Fruit fly (Drosophila melanogaster): ENCODE results near the gene wntD.
A peak's percentile ranks its signal among the peaks of the same experiment; 100 is the strongest.

The wntD gene

DNA sequence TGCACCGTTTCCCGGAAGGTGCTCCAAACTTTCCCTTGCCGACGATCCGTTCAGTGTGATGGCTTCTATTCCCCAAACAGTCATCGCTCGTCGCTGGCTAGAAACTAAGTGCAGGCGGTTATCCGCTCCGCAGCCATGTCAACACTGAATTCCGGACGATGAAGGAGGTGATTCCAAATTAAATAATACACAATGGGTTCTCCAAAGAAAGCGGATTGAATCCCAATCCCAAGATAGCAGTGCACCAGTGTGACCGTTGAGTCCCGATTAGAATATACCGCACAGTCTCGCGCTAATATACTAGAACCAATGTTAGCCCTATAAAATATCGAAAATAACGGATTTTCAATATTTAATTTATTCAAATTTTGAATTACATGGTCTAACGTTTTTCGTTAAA, 21.2 kb downstream of the wntD start, which contains the start of gene TBC1D5:
Gene TBC1D5, minus strand, starts transcription at position 254 of the 400 bp plus-strand sequence.
- no peak for TF ChIP-seq Eip74EF (GFP tag; optimal IDR thresholded peaks at IDR 0.05)
- TF ChIP-seq CG14710 (tag; optimal IDR thresholded peaks at IDR 0.05) = peak; percentile 47
- peak; percentile 44; the same call in 1 of the 4 replicates for TF ChIP-seq chinmo (GFP tag; IDR thresholded peaks at IDR 0.05; ENCODE audit: partially characterized antibody)
- peak; percentile 70 for TF ChIP-seq pzg (GFP tag; optimal IDR thresholded peaks at IDR 0.05)
- TF ChIP-seq chm (GFP tag; IDR thresholded peaks at IDR 0.05) = 0 out of 2 replicates have a peak, but pooled peaks have one; percentile 38
- TF ChIP-seq CG15514 (GFP tag; optimal IDR thresholded peaks at IDR 0.05) = peak; percentile 6
- peak; percentile 4 for TF ChIP-seq trem (tag; optimal IDR thresholded peaks at IDR 0.05)
- no peak for TF ChIP-seq Optix (GFP tag; IDR thresholded peaks at IDR 0.05)
- no peak for TF ChIP-seq unpg (GFP tag; optimal IDR thresholded peaks at IDR 0.05)
- TF ChIP-seq Ets97D (GFP tag; optimal IDR thresholded peaks at IDR 0.05) = peak; percentile 32
- peak; percentile 11 for TF ChIP-seq Lhr (GFP tag; optimal IDR thresholded peaks at IDR 0.05)
- TF ChIP-seq Stat92E (GFP tag; optimal IDR thresholded peaks at IDR 0.05) = peak in 1 of 3 experiments; percentile 3
- TF ChIP-seq E2f2 (GFP tag; IDR thresholded peaks at IDR 0.05) = peak; percentile 76
- peak; percentile 93 for TF ChIP-seq Myb (GFP tag; optimal IDR thresholded peaks at IDR 0.05)
- TF ChIP-seq stwl (tag; optimal IDR thresholded peaks at IDR 0.05) = peak; percentile 80
- no peak for TF ChIP-seq mam (GFP tag; optimal IDR thresholded peaks at IDR 0.05)
- TF ChIP-seq gfzf (GFP tag; optimal IDR thresholded peaks at IDR 0.05) = peak; percentile 88
- TF ChIP-seq sens (GFP tag) = peak; percentile 76
- TF ChIP-seq nmo (GFP tag; optimal IDR thresholded peaks at IDR 0.05) = peak; percentile 2
- TF ChIP-seq Ptx1 (GFP tag; IDR thresholded peaks at IDR 0.05) = no peak
- TF ChIP-seq YL-1 (GFP tag; optimal IDR thresholded peaks at IDR 0.05) = peak; percentile 36
- TF ChIP-seq CG2116 (GFP tag; optimal IDR thresholded peaks at IDR 0.05) = peak; percentile 1
- TF ChIP-seq CG17829 (tag; optimal IDR thresholded peaks at IDR 0.05) = peak; percentile 7
- TF ChIP-seq Sry-β (GFP tag; optimal IDR thresholded peaks at IDR 0.05) = no peak
- TF ChIP-seq MESR4 (GFP tag; optimal IDR thresholded peaks at IDR 0.05) = peak; percentile 79
- TF ChIP-seq CG9932 (GFP tag; IDR thresholded peaks at IDR 0.05) = no peak
- peak; percentile 67 for TF ChIP-seq CG4617 (GFP tag; optimal IDR thresholded peaks at IDR 0.05; ENCODE audit: borderline replicate concordance)
- peak; percentile 18; the same call in 1 of the 2 replicates for TF ChIP-seq CG13287 (GFP tag; IDR thresholded peaks at IDR 0.05; ENCODE audit: partially characterized antibody)
- TF ChIP-seq CG9797 (GFP tag; optimal IDR thresholded peaks at IDR 0.05) = peak; percentile 77
- TF ChIP-seq HmgZ (tag; optimal IDR thresholded peaks at IDR 0.05) = peak; percentile 22
- peak; percentile 22 for TF ChIP-seq BEAF-32 (GFP tag; optimal IDR thresholded peaks at IDR 0.05)
- TF ChIP-seq MBD-R2 (GFP tag; IDR thresholded peaks at IDR 0.05) = peak; percentile 79
- peak; percentile 69 for TF ChIP-seq Dp (GFP tag; optimal IDR thresholded peaks at IDR 0.05)
- TF ChIP-seq CG7928 (GFP tag; optimal IDR thresholded peaks at IDR 0.05) = no peak
- TF ChIP-seq vvl (GFP tag; IDR thresholded peaks at IDR 0.05) = peak; percentile 90
- peak; percentile 18 for TF ChIP-seq CG10267 (tag; optimal IDR thresholded peaks at IDR 0.05)
- no peak for TF ChIP-seq CG8765 (GFP tag; IDR thresholded peaks at IDR 0.05)

DNA sequence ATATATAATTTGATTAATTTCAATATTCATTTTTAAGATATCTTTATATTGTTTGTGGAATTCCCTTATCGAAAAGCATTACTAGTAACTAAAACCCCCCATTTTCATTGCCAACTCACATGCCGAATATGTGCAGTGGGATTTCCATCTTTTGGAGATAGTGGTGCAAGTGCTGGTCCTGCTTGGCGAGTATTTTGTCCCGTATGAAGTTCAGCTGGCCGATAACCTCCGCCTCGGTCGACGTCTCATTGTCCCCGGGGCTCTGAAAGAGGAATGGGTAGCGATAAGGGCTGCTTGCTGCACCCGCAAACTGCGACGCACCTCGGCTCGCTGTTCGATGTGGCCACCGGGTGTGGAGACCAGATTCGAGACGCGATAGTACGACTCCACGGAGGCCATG, 22.4 kb downstream of the wntD start:
- TF ChIP-seq Trl (optimal IDR thresholded peaks at IDR 0.05) (no peak), Trl (GFP tag; optimal IDR thresholded peaks at IDR 0.05) (no peak), ATbp (GFP tag; optimal IDR thresholded peaks at IDR 0.05) (no peak), tap (tag; optimal IDR thresholded peaks at IDR 0.05) (no peak), CG11093 (GFP tag; IDR thresholded peaks at IDR 0.05) (no peak), Nf-YC (tag; optimal IDR thresholded peaks at IDR 0.05) (no peak), CG16863 (GFP tag; optimal IDR thresholded peaks at IDR 0.05) (no peak), ftz-f1 (GFP tag; optimal IDR thresholded peaks at IDR 0.05) (no peak), ttk (GFP tag; IDR thresholded peaks at IDR 0.05) (no peak), phol (tag; optimal IDR thresholded peaks at IDR 0.05) (no peak), Dref (GFP tag; IDR thresholded peaks at IDR 0.05) (no peak), CG10321 (GFP tag; IDR thresholded peaks at IDR 0.05) (no peak), scrt (GFP tag; optimal IDR thresholded peaks at IDR 0.05) (no peak), CG15269 (tag; optimal IDR thresholded peaks at IDR 0.05) (no peak), vfl (GFP tag; optimal IDR thresholded peaks at IDR 0.05) (no peak)
